Fruit fly (Drosophila melanogaster): ENCODE results near the gene CG3306.

The CG3306 gene

dm6 chr3L:9613960-9614588 is 12.8 kb downstream of the CG3306 start:
- no peak for TF ChIP-seq psq (optimal IDR thresholded peaks at IDR 0.05)
- TF ChIP-seq Myc (optimal IDR thresholded peaks at IDR 0.05) = no peak
- TF ChIP-seq Sin3A (optimal IDR thresholded peaks at IDR 0.05) = no peak
- no peak for TF ChIP-seq insv (optimal IDR thresholded peaks at IDR 0.05)
- no peak for TF ChIP-seq h (optimal IDR thresholded peaks at IDR 0.05)

DNA sequence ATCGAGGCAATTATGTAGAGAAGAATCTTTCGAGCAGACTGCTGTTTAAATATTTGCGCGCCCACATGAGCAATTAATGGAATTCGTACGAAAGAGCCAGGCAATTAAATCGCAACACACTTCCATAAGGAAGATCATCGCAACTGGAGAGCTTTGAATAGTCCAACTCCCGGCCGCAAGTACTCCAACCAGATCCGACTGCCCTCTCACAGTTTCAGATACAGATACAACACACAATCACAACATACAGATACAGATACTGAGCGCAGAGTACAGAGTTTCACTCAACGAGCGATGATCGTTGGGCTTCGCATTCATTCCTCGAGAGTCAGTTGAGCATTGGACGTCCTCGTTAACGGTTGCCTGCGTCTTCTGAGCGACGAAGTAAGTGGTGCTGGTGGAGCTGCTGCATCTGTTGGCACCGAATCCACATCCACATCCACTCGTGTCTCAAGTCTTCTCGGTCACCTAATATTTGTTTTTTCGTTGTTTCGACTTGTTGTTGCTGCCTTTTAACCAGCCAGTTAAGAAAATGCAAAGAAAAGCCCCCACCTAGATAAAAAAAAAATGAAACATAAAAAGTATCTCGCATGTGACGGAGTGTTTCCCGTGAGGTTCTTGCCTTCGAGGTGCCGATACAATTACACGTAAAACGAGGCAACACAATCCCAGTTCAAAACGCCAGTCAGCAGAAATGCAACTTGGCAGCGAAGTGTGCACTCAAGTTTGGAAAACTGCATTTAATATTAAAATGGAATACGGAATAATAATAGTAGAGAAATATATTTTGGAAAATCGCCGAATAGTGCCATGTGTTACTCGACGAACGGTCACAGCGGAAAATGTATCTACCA is 13.5 kb downstream of the CG3306 start, which contains the start of gene LanB2:
TSS of gene LanB2 (plus strand) at position 326 of the 854 bp plus-strand sequence.
- TF ChIP-seq Myc (optimal IDR thresholded peaks at IDR 0.05) (no peak), insv (optimal IDR thresholded peaks at IDR 0.05) (no peak), ttk (optimal IDR thresholded peaks at IDR 0.05) (no peak), h (optimal IDR thresholded peaks at IDR 0.05) (no peak), Sin3A (optimal IDR thresholded peaks at IDR 0.05) (no peak), psq (optimal IDR thresholded peaks at IDR 0.05) (no peak)

- no peak for TF ChIP-seq h (optimal IDR thresholded peaks at IDR 0.05)
- no peak for TF ChIP-seq psq (optimal IDR thresholded peaks at IDR 0.05)
- TF ChIP-seq Myc (optimal IDR thresholded peaks at IDR 0.05) = no peak
- TF ChIP-seq ttk (optimal IDR thresholded peaks at IDR 0.05) = no peak
- TF ChIP-seq insv (optimal IDR thresholded peaks at IDR 0.05) = no peak
- no peak for TF ChIP-seq Sin3A (optimal IDR thresholded peaks at IDR 0.05)
Observed at dm6 chr3L:9615443-9616141, 14.3 kb downstream of the CG3306 start.

DNA sequence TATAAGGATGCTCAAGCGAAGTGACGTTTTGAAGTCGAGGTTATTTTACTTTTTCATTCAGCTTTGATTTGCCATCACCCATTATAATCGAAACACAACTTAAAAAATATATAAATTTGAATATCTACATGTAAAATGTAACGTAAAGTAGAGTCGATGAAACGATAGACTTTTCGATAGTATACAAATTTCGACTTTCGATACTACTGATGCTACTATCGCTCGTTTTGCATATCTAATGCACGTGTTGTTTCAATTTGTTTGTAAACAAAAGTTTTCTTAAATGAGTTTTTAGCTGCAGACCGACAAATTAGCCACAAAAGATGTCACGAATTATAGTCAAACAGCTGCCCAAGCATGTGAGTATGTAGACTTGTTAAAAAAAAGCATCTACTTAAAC is 22.7 kb downstream of the CG3306 start, which contains the start of gene CG3335:
TSS of gene CG3335 (plus strand) at position 224 of the 400 bp plus-strand sequence.
- TF ChIP-seq insv (optimal IDR thresholded peaks at IDR 0.05) (no peak), Sin3A (optimal IDR thresholded peaks at IDR 0.05) (no peak), h (optimal IDR thresholded peaks at IDR 0.05) (no peak), Myc (optimal IDR thresholded peaks at IDR 0.05) (no peak), psq (optimal IDR thresholded peaks at IDR 0.05) (no peak), ttk (optimal IDR thresholded peaks at IDR 0.05) (no peak)

- TF ChIP-seq Sin3A (optimal IDR thresholded peaks at IDR 0.05) (no peak), Myc (optimal IDR thresholded peaks at IDR 0.05) (no peak), psq (optimal IDR thresholded peaks at IDR 0.05) (no peak), h (optimal IDR thresholded peaks at IDR 0.05) (no peak), insv (optimal IDR thresholded peaks at IDR 0.05) (no peak), ttk (optimal IDR thresholded peaks at IDR 0.05) (no peak)
Observed at dm6 chr3L:9628376-9628775, 27.1 kb downstream of the CG3306 start, which contains the start of gene Cyp40. Gene Cyp40, plus strand, starts transcription at chr3L:9628676.

dm6 chr3L:9629093-9629492 is 27.8 kb downstream of the CG3306 start, which contains the start of gene Or67b:
Gene Or67b, minus strand, starts transcription at chr3L:9629193.
- TF ChIP-seq h (optimal IDR thresholded peaks at IDR 0.05) = no peak
- TF ChIP-seq Myc (optimal IDR thresholded peaks at IDR 0.05) = no peak
- no peak for TF ChIP-seq psq (optimal IDR thresholded peaks at IDR 0.05)
- TF ChIP-seq ttk (optimal IDR thresholded peaks at IDR 0.05) = no peak
- no peak for TF ChIP-seq Sin3A (optimal IDR thresholded peaks at IDR 0.05)
- TF ChIP-seq insv (optimal IDR thresholded peaks at IDR 0.05) = no peak

dm6 chr3L:9629910-9630309 is 28.6 kb downstream of the CG3306 start:
- TF ChIP-seq insv (optimal IDR thresholded peaks at IDR 0.05) (no peak), psq (optimal IDR thresholded peaks at IDR 0.05) (no peak), ttk (optimal IDR thresholded peaks at IDR 0.05) (no peak), Myc (optimal IDR thresholded peaks at IDR 0.05) (no peak), Sin3A (optimal IDR thresholded peaks at IDR 0.05) (no peak), h (optimal IDR thresholded peaks at IDR 0.05) (no peak)

- TF ChIP-seq psq (optimal IDR thresholded peaks at IDR 0.05) (no peak), Myc (optimal IDR thresholded peaks at IDR 0.05) (no peak), h (optimal IDR thresholded peaks at IDR 0.05) (no peak), ttk (optimal IDR thresholded peaks at IDR 0.05) (no peak), insv (optimal IDR thresholded peaks at IDR 0.05) (no peak), Sin3A (optimal IDR thresholded peaks at IDR 0.05) (no peak)
Observed at dm6 chr3L:9637812-9638211, 36.5 kb downstream of the CG3306 start, which contains the start of gene CG8329. Gene CG8329, plus strand, starts transcription at chr3L:9638112.

DNA sequence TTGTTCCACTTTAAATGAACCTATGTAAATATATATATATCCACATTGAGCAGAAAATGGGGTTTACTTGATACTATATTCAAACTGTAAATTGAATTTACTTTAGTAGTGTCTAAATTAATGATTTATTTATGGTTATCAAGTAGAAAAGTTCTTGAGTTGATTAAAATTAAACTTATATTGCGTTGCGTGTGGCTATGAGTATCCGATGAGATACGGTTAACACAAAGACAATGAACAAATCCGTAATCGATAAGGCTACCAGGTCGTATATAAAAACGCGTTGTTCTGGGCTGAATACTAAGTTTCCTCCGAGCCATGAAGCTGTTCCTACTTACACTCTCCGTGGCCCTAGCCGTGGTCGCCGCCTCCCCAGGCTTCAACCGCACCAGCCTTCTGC is 37.6 kb downstream of the CG3306 start, which contains the start of gene CG18179:
TSS of gene CG18179 (plus strand) at position 301 of the 400 bp plus-strand sequence.
- TF ChIP-seq ttk (optimal IDR thresholded peaks at IDR 0.05) (no peak), psq (optimal IDR thresholded peaks at IDR 0.05) (no peak), Myc (optimal IDR thresholded peaks at IDR 0.05) (no peak), h (optimal IDR thresholded peaks at IDR 0.05) (no peak), Sin3A (optimal IDR thresholded peaks at IDR 0.05) (no peak), insv (optimal IDR thresholded peaks at IDR 0.05) (no peak)

- TF ChIP-seq h (optimal IDR thresholded peaks at IDR 0.05) = no peak
- no peak for TF ChIP-seq Myc (optimal IDR thresholded peaks at IDR 0.05)
- no peak for TF ChIP-seq ttk (optimal IDR thresholded peaks at IDR 0.05)
- TF ChIP-seq psq (optimal IDR thresholded peaks at IDR 0.05) = no peak
- TF ChIP-seq insv (optimal IDR thresholded peaks at IDR 0.05) = no peak
- TF ChIP-seq Sin3A (optimal IDR thresholded peaks at IDR 0.05) = no peak
Observed at dm6 chr3L:9640713-9641112, 39.4 kb downstream of the CG3306 start, which contains the start of gene CG18180. Gene CG18180, plus strand, starts transcription at chr3L:9641013.

DNA sequence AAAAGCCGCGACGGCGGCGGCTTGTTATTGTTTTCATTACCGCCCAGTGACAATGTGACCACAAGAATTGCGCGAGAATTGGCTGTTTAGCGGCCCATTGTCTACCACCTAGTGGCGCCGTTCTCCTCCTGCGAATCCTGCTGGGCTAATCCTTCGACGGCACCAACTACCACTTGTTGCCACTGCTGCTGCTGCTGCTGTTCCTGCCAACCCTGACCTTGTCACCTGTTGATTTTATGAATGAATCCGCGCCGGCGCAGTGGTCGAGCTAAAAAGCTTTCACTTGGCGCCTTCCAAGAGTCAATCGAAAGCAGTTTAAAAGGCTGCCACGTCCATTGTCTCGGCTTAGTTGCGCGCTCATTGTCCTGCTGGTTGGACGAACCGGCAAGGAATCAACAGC is 42.4 kb downstream of the CG3306 start, which contains the start of gene CNMaR:
TSS of gene CNMaR (plus strand) at position 348 of the 400 bp plus-strand sequence.
- TF ChIP-seq psq (optimal IDR thresholded peaks at IDR 0.05) (no peak), Myc (optimal IDR thresholded peaks at IDR 0.05) (no peak), insv (optimal IDR thresholded peaks at IDR 0.05) (no peak), Sin3A (optimal IDR thresholded peaks at IDR 0.05) (no peak), h (optimal IDR thresholded peaks at IDR 0.05) (no peak), ttk (optimal IDR thresholded peaks at IDR 0.05) (no peak)

Data from Kc167 (cell line).